Worm (Caenorhabditis elegans): ENCODE measurements around the gene R04A9.3.

DNA sequence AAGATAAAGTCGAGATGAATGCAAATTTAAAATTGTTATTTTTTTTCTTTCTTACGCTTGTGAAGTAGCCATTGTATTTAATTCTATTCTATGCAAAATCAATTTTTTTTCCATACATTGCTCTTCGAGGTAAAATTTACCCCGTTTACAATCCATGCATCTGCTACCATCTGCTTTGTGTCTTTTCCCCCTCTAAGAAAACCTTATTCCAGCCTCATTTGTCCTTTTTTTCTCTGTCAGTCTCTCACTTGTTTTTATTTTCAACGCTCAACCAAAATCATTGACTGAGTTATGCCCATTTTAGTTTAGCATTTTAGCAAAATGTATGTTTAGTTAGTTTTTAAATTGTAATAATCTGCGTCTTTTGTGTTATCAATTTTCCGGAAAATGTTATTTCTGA lies 10.5 kb downstream of the R04A9.3 start:
- no peak for TF ChIP-seq ztf-23 (GFP tag; IDR thresholded peaks at IDR 0.05)
- no peak for TF ChIP-seq flt-1 (GFP tag; IDR thresholded peaks at IDR 0.05)
- TF ChIP-seq ref-1 (GFP tag; conservative IDR thresholded peaks at IDR 0.05): no peak
- TF ChIP-seq cog-1 (tag; optimal IDR thresholded peaks at IDR 0.05): no peak

Measured in whole organism, midembryonic.